Worm (Caenorhabditis elegans): Measurements from ENCODE around the gene pch-2.

The pch-2 gene

ce11 chrII:8127794-8128193 lies 30.4 kb upstream of the pch-2 start:
- no peak for TF ChIP-seq ceh-36 (tag; optimal IDR thresholded peaks at IDR 0.05)
- no peak for TF ChIP-seq flt-1 (GFP tag; IDR thresholded peaks at IDR 0.05)
- no peak for TF ChIP-seq tra-4 (tag; optimal IDR thresholded peaks at IDR 0.05)
- no peak for TF ChIP-seq hnd-1 (tag; optimal IDR thresholded peaks at IDR 0.05)
- no peak for TF ChIP-seq tbx-37 (GFP tag; conservative IDR thresholded peaks at IDR 0.05)
- TF ChIP-seq ama-1 (optimal IDR thresholded peaks at IDR 0.05), result no peak
- TF ChIP-seq F13C5.2 (tag; optimal IDR thresholded peaks at IDR 0.05), result no peak
- TF ChIP-seq tbx-11 (GFP tag; IDR thresholded peaks at IDR 0.05), result no peak
- no peak for TF ChIP-seq hmbx-1 (tag; optimal IDR thresholded peaks at IDR 0.05)
- TF ChIP-seq sea-1 (GFP tag; conservative IDR thresholded peaks at IDR 0.05), result no peak
- no peak for TF ChIP-seq ets-7 (tag; optimal IDR thresholded peaks at IDR 0.05)
- TF ChIP-seq hmg-4 (GFP tag; optimal IDR thresholded peaks at IDR 0.05), result no peak
- no peak for TF ChIP-seq aly-1 (tag; optimal IDR thresholded peaks at IDR 0.05)
- TF ChIP-seq scrt-1 (GFP tag; IDR thresholded peaks at IDR 0.05), result no peak
- TF ChIP-seq pes-1 (GFP tag; IDR thresholded peaks at IDR 0.05), result no peak
- TF ChIP-seq ceh-13 (GFP tag; optimal IDR thresholded peaks at IDR 0.05), result no peak
- no peak for TF ChIP-seq B0310.2 (tag; optimal IDR thresholded peaks at IDR 0.05)

- TF ChIP-seq scrt-1 (GFP tag; IDR thresholded peaks at IDR 0.05) (peak; percentile 64; the same call in 1 of the 2 replicates), F13C5.2 (tag; optimal IDR thresholded peaks at IDR 0.05) (peak; percentile 64), pes-1 (GFP tag; IDR thresholded peaks at IDR 0.05) (peak; percentile 38; the same call in 1 of the 2 replicates), ama-1 (optimal IDR thresholded peaks at IDR 0.05) (no peak), hmbx-1 (tag; optimal IDR thresholded peaks at IDR 0.05) (no peak), ceh-36 (tag; optimal IDR thresholded peaks at IDR 0.05) (no peak), ets-7 (tag; optimal IDR thresholded peaks at IDR 0.05) (peak; percentile 35), flt-1 (GFP tag; IDR thresholded peaks at IDR 0.05) (0 out of 2 replicates have a peak, but pooled peaks have one; percentile 43), hmg-4 (GFP tag; optimal IDR thresholded peaks at IDR 0.05) (peak; percentile 91), B0310.2 (tag; optimal IDR thresholded peaks at IDR 0.05) (no peak), tbx-11 (GFP tag; IDR thresholded peaks at IDR 0.05) (no peak), aly-1 (tag; optimal IDR thresholded peaks at IDR 0.05) (peak; percentile 76), sea-1 (GFP tag; conservative IDR thresholded peaks at IDR 0.05) (0 out of 2 replicates have a peak, but pooled peaks have one; percentile 32), tbx-37 (GFP tag; conservative IDR thresholded peaks at IDR 0.05) (peak; percentile 50; the same call in 1 of the 2 replicates)
These were observed 29.7 kb upstream of the pch-2 start for ce11 chrII:8128273-8129039.

ce11 chrII:8129040-8129387 lies 29.1 kb upstream of the pch-2 start:
- TF ChIP-seq pes-1 (GFP tag; IDR thresholded peaks at IDR 0.05) (no peak), tbx-37 (GFP tag; conservative IDR thresholded peaks at IDR 0.05) (no peak), B0310.2 (tag; optimal IDR thresholded peaks at IDR 0.05) (no peak), hmg-4 (GFP tag; optimal IDR thresholded peaks at IDR 0.05) (peak; percentile 13), hmbx-1 (tag; optimal IDR thresholded peaks at IDR 0.05) (no peak), tbx-11 (GFP tag; IDR thresholded peaks at IDR 0.05) (no peak)

ce11 chrII:8129495-8130010 lies 28.6 kb upstream of the pch-2 start, which contains the start of gene ulp-4:
Gene ulp-4 (plus strand): TSS chrII:8129960.
- TF ChIP-seq flt-1 (GFP tag; IDR thresholded peaks at IDR 0.05) (no peak), scrt-1 (GFP tag; IDR thresholded peaks at IDR 0.05) (no peak), pes-1 (GFP tag; IDR thresholded peaks at IDR 0.05) (no peak), tbx-11 (GFP tag; IDR thresholded peaks at IDR 0.05) (no peak), sea-1 (GFP tag; conservative IDR thresholded peaks at IDR 0.05) (no peak), hnd-1 (tag; optimal IDR thresholded peaks at IDR 0.05) (no peak), ama-1 (optimal IDR thresholded peaks at IDR 0.05) (no peak), ceh-13 (GFP tag; optimal IDR thresholded peaks at IDR 0.05) (no peak), B0310.2 (tag; optimal IDR thresholded peaks at IDR 0.05) (no peak), ets-7 (tag; optimal IDR thresholded peaks at IDR 0.05) (no peak), hmbx-1 (tag; optimal IDR thresholded peaks at IDR 0.05) (no peak), ceh-36 (tag; optimal IDR thresholded peaks at IDR 0.05) (no peak), F13C5.2 (tag; optimal IDR thresholded peaks at IDR 0.05) (no peak), hmg-4 (GFP tag; optimal IDR thresholded peaks at IDR 0.05) (no peak), aly-1 (tag; optimal IDR thresholded peaks at IDR 0.05) (no peak), tra-4 (tag; optimal IDR thresholded peaks at IDR 0.05) (no peak), tbx-37 (GFP tag; conservative IDR thresholded peaks at IDR 0.05) (no peak)

ce11 chrII:8130792-8131191 lies 27.4 kb upstream of the pch-2 start:
- TF ChIP-seq hnd-1 (tag; optimal IDR thresholded peaks at IDR 0.05), result no peak
- TF ChIP-seq ceh-36 (tag; optimal IDR thresholded peaks at IDR 0.05), result no peak
- no peak for TF ChIP-seq tra-4 (tag; optimal IDR thresholded peaks at IDR 0.05)

ce11 chrII:8131413-8131966 lies 26.7 kb upstream of the pch-2 start:
- TF ChIP-seq pes-1 (GFP tag; IDR thresholded peaks at IDR 0.05) (peak; percentile 3; the same call in 1 of the 2 replicates), tbx-37 (GFP tag; conservative IDR thresholded peaks at IDR 0.05) (no peak)

- TF ChIP-seq ceh-13 (GFP tag; optimal IDR thresholded peaks at IDR 0.05) (no peak), aly-1 (tag; optimal IDR thresholded peaks at IDR 0.05) (no peak), tbx-11 (GFP tag; IDR thresholded peaks at IDR 0.05) (no peak), ets-7 (tag; optimal IDR thresholded peaks at IDR 0.05) (no peak), F13C5.2 (tag; optimal IDR thresholded peaks at IDR 0.05) (no peak), hmg-4 (GFP tag; optimal IDR thresholded peaks at IDR 0.05) (no peak), ama-1 (optimal IDR thresholded peaks at IDR 0.05) (no peak), sea-1 (GFP tag; conservative IDR thresholded peaks at IDR 0.05) (no peak), B0310.2 (tag; optimal IDR thresholded peaks at IDR 0.05) (no peak), pes-1 (GFP tag; IDR thresholded peaks at IDR 0.05) (no peak), ceh-36 (tag; optimal IDR thresholded peaks at IDR 0.05) (no peak), tbx-37 (GFP tag; conservative IDR thresholded peaks at IDR 0.05) (no peak), flt-1 (GFP tag; IDR thresholded peaks at IDR 0.05) (no peak), hnd-1 (tag; optimal IDR thresholded peaks at IDR 0.05) (no peak), scrt-1 (GFP tag; IDR thresholded peaks at IDR 0.05) (no peak), hmbx-1 (tag; optimal IDR thresholded peaks at IDR 0.05) (no peak)
These were observed 22.2 kb upstream of the pch-2 start for ce11 chrII:8135953-8136352.
